Worm (Caenorhabditis elegans) whole organism, L4/young adult: ENCODE measurements around the gene Y47D7A.15.
"Not testable (repeated sequence)": the region's sequence is repeated elsewhere in the genome, so short reads cannot be mapped to it uniquely, and the experiment has no call there.

Experiments used
- W03F9.2 ChIP-seq: fragments of 150-350 bp; optimal IDR thresholded peaks from 2 replicates; lab custom pipeline; 2014; ENCODE audit warnings: missing biosample characterization, missing genetic modification characterization
- dao-5 ChIP-seq: sonication (generic microtip); optimal IDR thresholded peaks from 2 replicates; lab custom pipeline; 2016; ENCODE audit warnings: missing genotype, missing genetic modification characterization, moderate library complexity, missing compliant biosample characterization
- him-1 ChIP-seq: sonication (generic microtip); optimal IDR thresholded peaks from 2 replicates; lab custom pipeline; 2016; ENCODE audit warnings: missing genotype, missing genetic modification reagents, missing genetic modification characterization, missing compliant biosample characterization

Y47D7A.15 gene

DNA sequence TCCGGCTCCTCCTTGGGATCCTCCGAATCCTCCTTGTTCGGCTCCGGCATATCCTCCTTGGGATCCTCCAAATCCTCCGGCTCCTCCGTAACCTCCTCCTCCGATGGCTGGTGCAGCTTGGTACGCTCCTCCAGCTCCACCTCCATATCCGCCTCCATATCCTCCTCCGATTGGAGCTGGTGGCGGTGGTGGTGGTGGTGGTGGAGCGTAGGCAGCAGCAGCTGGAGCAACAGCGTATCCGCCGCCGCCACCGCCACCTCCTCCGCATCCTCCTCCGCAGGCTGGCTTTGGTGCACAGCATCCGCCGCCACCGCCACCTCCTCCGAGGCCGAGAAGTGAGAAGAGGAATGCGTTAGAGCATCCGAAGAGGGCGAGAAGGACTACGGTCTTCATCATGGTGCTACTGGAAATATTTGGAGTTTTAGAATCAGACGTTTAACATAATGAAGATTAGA, at the start of gene Y47D7A.15:
Gene Y47D7A.15 (minus strand): TSS at position 405 of the 455 bp plus-strand sequence.
- no peak for TF ChIP-seq him-1 (tag; lab: Kevin White, UChicago)
- no peak for TF ChIP-seq W03F9.2
- TF ChIP-seq dao-5 (tag; lab: Kevin White, UChicago) = no peak

DNA sequence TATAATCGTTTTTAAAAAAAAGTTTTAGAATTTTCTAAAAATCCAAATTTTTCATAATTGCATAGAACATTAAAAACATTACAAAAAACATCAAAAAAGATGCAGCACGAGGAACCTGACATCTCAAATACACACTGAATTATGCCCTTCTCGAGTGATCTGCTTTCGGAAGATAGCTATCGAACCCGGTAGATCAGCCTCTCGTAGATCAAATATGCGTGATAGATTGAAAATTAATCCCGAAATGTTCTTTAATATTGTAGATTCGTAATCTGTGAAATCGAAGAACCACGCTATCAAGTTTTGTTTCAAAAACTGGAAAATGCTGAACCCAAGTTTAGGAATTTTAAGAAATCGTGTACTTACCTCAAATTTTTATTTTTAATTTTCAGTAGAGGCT, 48.8 kb upstream of the Y47D7A.15 start:
- TF ChIP-seq dao-5 (tag; lab: Kevin White, UChicago) (no peak), him-1 (tag; lab: Kevin White, UChicago) (no peak), W03F9.2 (no peak)

DNA sequence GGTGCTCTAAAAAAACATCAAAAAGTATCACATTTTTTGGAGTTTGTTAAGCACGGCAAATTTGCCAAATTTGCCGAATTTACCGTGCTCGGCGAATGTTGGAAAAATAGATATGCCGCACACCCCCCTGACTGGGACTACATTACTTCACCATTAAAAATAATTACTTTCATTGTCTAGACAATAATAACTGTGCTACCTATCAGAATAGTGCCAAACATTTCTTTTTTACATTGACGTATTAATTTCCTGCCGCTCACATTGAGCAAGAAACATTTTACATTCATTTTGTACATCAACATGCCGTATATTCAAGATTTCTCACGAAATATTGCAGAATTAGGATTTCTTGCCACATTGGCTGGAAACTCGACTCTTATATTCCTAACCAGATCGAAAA, 41.6 kb upstream of the Y47D7A.15 start, which contains the start of gene str-35:
Gene str-35 (plus strand): TSS at position 301 of the 400 bp plus-strand sequence.
- TF ChIP-seq dao-5 (tag; lab: Kevin White, UChicago); him-1 (tag; lab: Kevin White, UChicago); W03F9.2: not testable (repeated sequence)

- no peak for TF ChIP-seq him-1 (tag; lab: Kevin White, UChicago)
- no peak for TF ChIP-seq dao-5 (tag; lab: Kevin White, UChicago)
- no peak for TF ChIP-seq W03F9.2
Measured at ce11 chrV:4471065-4471464, 38.1 kb upstream of the Y47D7A.15 start, which contains the start of gene T08H10.3. Gene T08H10.3 (plus strand): TSS chrV:4471365.

DNA sequence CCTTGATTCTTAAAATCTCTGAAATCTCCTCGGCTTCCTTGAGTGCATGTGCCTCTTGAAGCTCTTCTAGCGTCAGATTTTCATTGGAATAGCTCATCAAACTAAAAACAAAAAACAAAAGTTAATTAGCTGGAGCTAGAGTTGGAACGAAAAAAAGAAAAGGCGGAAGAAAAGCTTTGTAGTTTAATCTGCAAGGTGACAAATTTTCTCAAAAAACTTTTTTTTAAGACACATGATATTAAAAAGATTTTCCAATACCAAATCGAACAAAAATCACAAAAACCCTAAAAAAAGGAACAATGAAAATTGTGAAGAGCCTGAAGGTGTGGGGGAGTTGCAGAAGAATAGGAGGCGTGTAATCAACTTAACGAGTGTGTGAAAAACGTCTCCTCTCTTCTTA, 21.6 kb upstream of the Y47D7A.15 start, which contains the start of gene gnrr-5:
Gene gnrr-5 (minus strand): TSS at position 101 of the 400 bp plus-strand sequence.
- TF ChIP-seq dao-5 (tag; lab: Kevin White, UChicago) (no peak), W03F9.2 (no peak), him-1 (tag; lab: Kevin White, UChicago) (no peak)

DNA sequence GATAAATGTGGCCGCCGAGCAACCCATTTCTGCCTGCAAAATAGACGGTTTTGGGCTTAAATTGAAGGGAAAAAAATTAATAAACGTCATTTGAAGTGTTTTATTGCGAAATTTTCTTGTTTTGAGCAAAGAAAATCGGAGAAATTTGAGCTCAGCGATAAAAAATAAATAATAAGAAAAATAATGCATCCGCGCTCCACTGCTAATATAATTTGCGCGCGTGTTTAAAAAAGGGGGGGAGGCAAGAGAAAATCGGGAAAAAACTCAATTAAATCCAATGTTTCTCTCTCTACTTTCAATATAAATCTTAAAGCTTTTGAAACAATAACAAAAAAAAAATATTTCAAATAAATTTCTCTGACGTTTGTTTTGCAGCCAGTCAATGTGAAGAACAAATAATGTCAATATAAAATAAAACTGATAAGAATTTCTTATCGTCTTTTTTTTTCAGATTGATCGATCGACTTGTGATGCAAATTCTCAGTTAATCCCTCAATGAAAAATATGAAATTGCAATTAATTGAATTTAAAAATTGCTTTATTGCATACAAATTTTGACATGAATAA, 17.6 kb upstream of the Y47D7A.15 start, which contains the start of gene rft-2:
Gene rft-2 (minus strand): TSS at position 41 of the 567 bp plus-strand sequence.
- no peak for TF ChIP-seq dao-5 (tag; lab: Kevin White, UChicago)
- TF ChIP-seq him-1 (tag; lab: Kevin White, UChicago) = peak; percentile 33
- TF ChIP-seq W03F9.2 = peak; percentile 49

DNA sequence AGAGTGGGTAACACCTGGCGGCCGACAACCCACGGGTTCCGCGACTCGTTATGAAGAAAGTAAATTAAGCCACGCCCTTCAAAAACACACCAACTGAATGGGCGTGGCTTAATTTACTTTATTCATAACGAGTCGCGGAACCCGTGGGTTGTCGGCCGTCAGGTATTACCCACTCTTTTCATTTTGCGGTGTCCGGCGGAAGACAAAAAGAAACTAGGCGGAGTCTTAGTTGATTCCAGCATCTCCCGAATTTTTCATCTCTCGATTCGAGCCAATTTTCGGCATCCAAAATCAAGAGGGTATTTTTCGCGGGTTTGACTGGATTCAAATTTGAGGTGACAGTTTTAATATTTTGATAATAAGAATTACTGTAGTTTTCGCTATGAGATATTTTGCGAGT, 14.7 kb upstream of the Y47D7A.15 start:
- TF ChIP-seq him-1 (tag; lab: Kevin White, UChicago) = no peak
- TF ChIP-seq dao-5 (tag; lab: Kevin White, UChicago) = no peak
- TF ChIP-seq W03F9.2 = no peak

DNA sequence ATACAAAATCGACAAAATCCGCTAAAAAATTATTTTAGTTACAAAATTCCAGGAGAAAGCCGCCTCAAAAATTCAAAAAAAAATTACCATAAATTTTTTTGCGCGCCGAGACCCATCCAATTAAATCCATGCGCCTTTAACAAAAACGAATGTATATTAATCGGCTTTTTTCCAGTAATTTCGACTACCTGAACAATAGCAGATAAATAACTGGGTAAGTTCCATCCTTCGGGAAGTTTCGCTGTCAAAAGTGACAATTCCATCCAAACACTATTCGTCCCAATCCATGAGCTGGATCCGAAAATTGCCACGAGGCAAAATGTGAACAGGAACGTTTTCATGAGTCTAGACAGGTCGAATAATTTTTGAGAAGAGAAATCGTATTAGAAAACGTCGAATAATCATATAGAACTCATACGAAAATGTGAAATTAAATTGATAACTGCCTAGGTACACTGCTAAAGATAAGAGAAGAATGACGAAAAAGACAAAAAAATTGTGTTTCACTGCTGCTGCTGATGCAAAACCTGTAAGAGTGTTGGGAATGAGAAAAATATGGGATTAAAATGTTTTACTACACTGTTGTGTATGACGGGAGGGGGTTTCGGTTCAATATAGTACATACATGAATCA, 9.9 kb upstream of the Y47D7A.15 start, which contains the start of gene rft-1:
Gene rft-1 (minus strand): TSS at position 475 of the 633 bp plus-strand sequence.
- TF ChIP-seq him-1 (tag; lab: Kevin White, UChicago) (no peak), W03F9.2 (no peak), dao-5 (tag; lab: Kevin White, UChicago) (no peak)

DNA sequence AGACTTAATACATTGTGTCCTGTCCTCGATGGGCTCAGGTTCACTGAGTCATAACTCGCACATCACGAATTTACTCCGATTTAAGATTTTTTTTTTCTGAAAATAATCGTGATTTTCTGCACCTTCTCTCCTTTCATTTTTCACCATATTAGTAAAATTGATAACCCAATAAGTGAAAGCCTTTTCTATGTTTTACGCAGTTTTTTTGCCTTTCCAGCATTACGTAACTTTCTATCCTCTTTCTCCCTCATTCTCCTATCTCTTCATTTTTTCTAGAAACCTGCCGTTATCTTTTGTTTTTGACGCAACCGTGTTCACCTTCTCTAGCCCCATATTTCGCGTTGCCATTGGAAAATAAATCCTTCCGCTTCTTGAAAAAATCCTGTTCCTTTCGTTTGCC, 4.2 kb upstream of the Y47D7A.15 start:
- no peak for TF ChIP-seq W03F9.2
- no peak for TF ChIP-seq dao-5 (tag; lab: Kevin White, UChicago)
- TF ChIP-seq him-1 (tag; lab: Kevin White, UChicago) = no peak

DNA sequence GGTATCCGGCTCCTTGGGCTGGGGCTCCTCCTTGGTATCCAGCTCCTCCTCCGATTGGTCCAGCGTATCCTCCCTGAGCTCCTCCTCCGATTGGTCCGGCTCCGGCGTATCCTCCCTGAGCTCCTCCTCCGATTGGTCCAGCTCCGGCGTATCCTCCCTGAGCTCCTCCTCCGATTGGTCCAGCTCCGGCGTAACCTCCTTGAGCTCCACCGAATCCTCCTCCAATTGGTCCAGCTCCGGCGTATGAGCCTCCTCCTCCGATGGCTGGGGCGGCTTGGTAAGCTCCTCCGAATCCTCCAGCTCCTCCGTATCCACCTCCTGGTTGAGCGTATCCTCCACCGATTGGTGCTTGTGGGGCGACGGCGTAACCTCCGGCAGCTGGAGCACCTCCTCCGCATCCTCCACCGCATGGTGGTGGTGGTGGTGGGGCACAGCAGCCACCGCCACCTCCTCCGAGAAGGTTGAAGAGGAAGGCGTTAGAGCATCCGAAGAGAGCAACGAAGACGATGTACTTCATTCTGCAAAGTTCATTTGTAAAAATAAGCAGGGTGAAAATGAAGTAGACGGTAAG, 2.5 kb upstream of the Y47D7A.15 start, which contains the start of gene Y47D7A.13:
Gene Y47D7A.13 (minus strand): TSS at position 517 of the 571 bp plus-strand sequence.
- TF ChIP-seq him-1 (tag; lab: Kevin White, UChicago) (no peak), W03F9.2 (no peak), dao-5 (tag; lab: Kevin White, UChicago) (no peak)

ce11 chrV:4429576-4429975, 3.4 kb downstream of the Y47D7A.15 start, which contains the start of gene Y47D7A.12:
Gene Y47D7A.12 (minus strand): TSS chrV:4429676.
- TF ChIP-seq W03F9.2 (no peak), dao-5 (tag; lab: Kevin White, UChicago) (no peak), him-1 (tag; lab: Kevin White, UChicago) (no peak)

DNA sequence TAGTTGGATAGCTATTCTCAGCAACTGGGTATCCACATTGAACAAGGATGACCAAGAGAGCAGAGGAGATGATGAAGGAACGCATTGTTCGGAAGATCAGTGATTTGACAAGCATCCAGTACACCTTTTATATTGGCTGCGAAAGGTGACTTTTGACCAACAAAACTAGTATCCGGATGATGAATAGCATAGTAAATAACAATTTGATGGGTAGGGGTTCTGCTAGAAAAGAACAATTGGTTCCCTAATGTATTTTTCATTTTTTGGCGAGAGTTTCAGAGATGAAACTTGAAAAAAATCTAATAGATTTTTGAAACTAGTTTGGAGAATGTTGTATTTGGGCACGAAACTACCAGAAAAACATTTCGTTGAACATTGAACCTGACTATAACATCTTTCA, 4.8 kb downstream of the Y47D7A.15 start, which contains the start of gene Y47D7A.11:
Gene Y47D7A.11 (minus strand): TSS at position 101 of the 400 bp plus-strand sequence.
- no peak for TF ChIP-seq W03F9.2

- no peak for TF ChIP-seq him-1 (tag; lab: Kevin White, UChicago)
- no peak for TF ChIP-seq dao-5 (tag; lab: Kevin White, UChicago)
- TF ChIP-seq W03F9.2 = no peak
Measured at ce11 chrV:4423860-4424401, 9.1 kb downstream of the Y47D7A.15 start, which contains the start of the genes Y47D7A.9 and Y47D7A.19. Gene Y47D7A.9 (minus strand): TSS chrV:4423960. Gene Y47D7A.19 (plus strand): TSS chrV:4424351.
